Worm (Caenorhabditis elegans) whole organism, young adult: ENCODE data around the gene Y39B6A.3.

Experiments
- F23B12.7 ChIP-seq: sonication (generic microtip); optimal IDR thresholded peaks from 2 replicates; lab custom pipeline; 2017; ENCODE audit warnings: missing genetic modification characterization, mild to moderate bottlenecking, missing compliant biosample characterization, antibody characterized with exemption, moderate library complexity; ENCODE audit not compliant: insufficient read depth
- F49E8.2 ChIP-seq: sonication (generic microtip); optimal IDR thresholded peaks from 3 replicates; lab custom pipeline; 2017; ENCODE audit warnings: missing genetic modification characterization, mild to moderate bottlenecking, missing compliant biosample characterization, antibody characterized with exemption, moderate library complexity; ENCODE audit not compliant: insufficient read depth
- F52B5.7 ChIP-seq: sonication (generic microtip); optimal IDR thresholded peaks from 2 replicates; lab custom pipeline; 2016; ENCODE audit warnings: mild to moderate bottlenecking, missing genetic modification characterization, missing compliant biosample characterization
- akir-1 ChIP-seq: fragments of 200-800 bp; sonication (Bioruptor generic); optimal IDR thresholded peaks from 2 replicates; lab custom pipeline; 2018; ENCODE audit warnings: mild to moderate bottlenecking, missing genetic modification characterization, moderate library complexity, missing compliant biosample characterization
- athp-1 ChIP-seq: sonication (generic microtip); optimal IDR thresholded peaks from 2 replicates; lab custom pipeline; 2017; ENCODE audit warnings: mild to moderate bottlenecking, missing genetic modification characterization, missing compliant biosample characterization
- bed-1 ChIP-seq: fragments of 200-800 bp; sonication (Bioruptor generic); IDR thresholded peaks from 2 replicates; pipeline ENCODE4 v1.3.6; 2022; ENCODE audit warnings: missing genetic modification reagents, missing genetic modification characterization, missing compliant biosample characterization
- ceh-27 ChIP-seq: fragments of 200-800 bp; sonication (Bioruptor generic); optimal IDR thresholded peaks from 2 replicates; lab custom pipeline; 2018; ENCODE audit warnings: mild to moderate bottlenecking, missing genetic modification characterization, moderate library complexity, missing compliant biosample characterization
- ceh-79 ChIP-seq: sonication (generic microtip); optimal IDR thresholded peaks from 2 replicates; lab custom pipeline; 2017; ENCODE audit warnings: mild to moderate bottlenecking, missing genetic modification characterization, missing compliant biosample characterization
- egl-44 ChIP-seq: fragments of 200-800 bp; sonication (Bioruptor generic); IDR thresholded peaks from 2 replicates; pipeline ENCODE4 v1.3.6; 2022; ENCODE audit warnings: missing genetic modification reagents, missing genetic modification characterization, missing compliant biosample characterization
- him-1 ChIP-seq: sonication (generic microtip); optimal IDR thresholded peaks from 2 replicates; lab custom pipeline; 2016; ENCODE audit warnings: missing genotype, missing genetic modification reagents, missing genetic modification characterization, missing compliant biosample characterization
- lsl-1 ChIP-seq: fragments of 200-800 bp; sonication (Bioruptor generic); optimal IDR thresholded peaks from 2 replicates; lab custom pipeline; 2018; ENCODE audit warnings: mild to moderate bottlenecking, missing genetic modification characterization, moderate library complexity, missing compliant biosample characterization

ce11 chrV:19189963-19190597, at the start of gene Y39B6A.3, which contains the start of gene pph-5:
- TF ChIP-seq egl-44 (GFP tag; lab: Robert Waterston, UW) = no peak
- no peak for TF ChIP-seq F23B12.7 (tag; lab: Kevin White, UChicago)
- TF ChIP-seq ceh-27 (GFP tag; lab: Kevin White, UChicago) = no peak
- no peak for TF ChIP-seq lsl-1 (GFP tag; lab: Kevin White, UChicago)
- no peak for TF ChIP-seq akir-1 (GFP tag; lab: Kevin White, UChicago)
- no peak for TF ChIP-seq F49E8.2 (tag; lab: Kevin White, UChicago)
- TF ChIP-seq ceh-79 (tag; lab: Kevin White, UChicago) = no peak
- no peak for TF ChIP-seq bed-1
- TF ChIP-seq F52B5.7 (tag; lab: Kevin White, UChicago) = no peak
- TF ChIP-seq athp-1 (tag; lab: Kevin White, UChicago) = no peak
- no peak for TF ChIP-seq him-1 (tag; lab: Kevin White, UChicago)
